Worm (Caenorhabditis elegans) whole organism, L2 larva: ENCODE data around the gene F25E5.8.
A peak's percentile ranks its signal among the peaks of the same experiment; 100 is the strongest.

ENCODE experiments used
- C34F6.9 ChIP-seq: fragments of 150-350 bp; optimal IDR thresholded peaks from 2 replicates; lab custom pipeline; 2014; ENCODE audit warnings: missing biosample characterization, missing genetic modification characterization
- F13H6.1 ChIP-seq: sonication (generic microtip); optimal IDR thresholded peaks from 2 replicates; lab custom pipeline; 2016; ENCODE audit warnings: missing genetic modification characterization, missing compliant biosample characterization
- Y55F3AM.14 ChIP-seq: fragments of 200-800 bp; sonication (Bioruptor generic); optimal IDR thresholded peaks from 2 replicates; lab custom pipeline; 2018; ENCODE audit warnings: mild to moderate bottlenecking, missing genetic modification characterization, missing compliant biosample characterization
- aly-2 ChIP-seq: fragments of 150-350 bp; optimal IDR thresholded peaks from 2 replicates; lab custom pipeline; 2014; ENCODE audit warnings: missing biosample characterization, missing genetic modification characterization
- ama-1 ChIP-seq: fragments of 150-350 bp; optimal IDR thresholded peaks from 2 replicates; lab custom pipeline; 2018; ENCODE audit warnings: inconsistent platforms
- blmp-1 ChIP-seq: sonication (generic microtip); optimal IDR thresholded peaks from 2 replicates; lab custom pipeline; 2017; ENCODE audit warnings: missing genetic modification characterization, mild to moderate bottlenecking, missing compliant biosample characterization, antibody characterized with exemption, moderate library complexity; ENCODE audit not compliant: insufficient read depth
- ceh-16 ChIP-seq: fragments of 150-350 bp; optimal IDR thresholded peaks from 2 replicates; lab custom pipeline; 2014; ENCODE audit warnings: missing biosample characterization, missing genetic modification characterization
- crh-2 ChIP-seq: sonication (generic microtip); optimal IDR thresholded peaks from 2 replicates; lab custom pipeline; 2017; ENCODE audit warnings: missing biosample characterization, missing genetic modification characterization
- dmd-4 ChIP-seq: sonication (generic microtip); optimal IDR thresholded peaks from 2 replicates; lab custom pipeline; 2017; ENCODE audit warnings: missing biosample characterization, missing genetic modification characterization
- egl-27 ChIP-seq: sonication (generic microtip); optimal IDR thresholded peaks from 3 replicates; lab custom pipeline; 2017; ENCODE audit warnings: missing biosample characterization, missing genetic modification reagents, missing genetic modification characterization
- elt-1 ChIP-seq: fragments of 150-350 bp; optimal IDR thresholded peaks from 2 replicates; lab custom pipeline; 2014; ENCODE audit warnings: missing biosample characterization, missing genetic modification characterization
- elt-3 ChIP-seq: sonication (generic microtip); optimal IDR thresholded peaks from 2 replicates; lab custom pipeline; 2017; ENCODE audit warnings: missing biosample characterization, missing genetic modification characterization
- fos-1 ChIP-seq: fragments of 150-350 bp; optimal IDR thresholded peaks from 2 replicates; lab custom pipeline; 2014; ENCODE audit warnings: missing biosample characterization, missing genetic modification characterization
- gmeb-1 ChIP-seq: fragments of 150-350 bp; optimal IDR thresholded peaks from 2 replicates; lab custom pipeline; 2014; ENCODE audit warnings: missing biosample characterization, missing genetic modification characterization
- lin-11 ChIP-seq: fragments of 150-350 bp; sonication (generic microtip); optimal IDR thresholded peaks from 2 replicates; lab custom pipeline; 2014; ENCODE audit warnings: missing biosample characterization, missing genetic modification characterization, inconsistent platforms, mixed read lengths
- lin-13 ChIP-seq: fragments of 150-350 bp; optimal IDR thresholded peaks from 2 replicates; lab custom pipeline; 2014; ENCODE audit warnings: missing biosample characterization, missing genetic modification reagents, missing genetic modification characterization
- lin-39 ChIP-seq: fragments of 150-350 bp; optimal IDR thresholded peaks from 2 replicates; lab custom pipeline; 2014; ENCODE audit warnings: missing biosample characterization, missing genetic modification reagents, missing genetic modification characterization
- lsy-2 ChIP-seq, 2 experiments: fragments of 150-350 bp in 1 of 2; sonication (generic microtip) in 1 of 2; optimal IDR thresholded peaks; 2 replicates each; lab custom pipeline; 2014 to 2017; ENCODE audit warnings: missing biosample characterization in 2 of 2, missing genetic modification characterization in 2 of 2
- mab-5 ChIP-seq: fragments of 150-350 bp; optimal IDR thresholded peaks from 2 replicates; lab custom pipeline; 2014; ENCODE audit warnings: missing biosample characterization, missing genetic modification characterization
- mbf-1 ChIP-seq: sonication (generic microtip); optimal IDR thresholded peaks from 2 replicates; lab custom pipeline; 2017; ENCODE audit warnings: missing biosample characterization, missing genetic modification characterization
- mdl-1 ChIP-seq, 2 experiments: fragments of 150-350 bp in 1 of 2; sonication (generic microtip) in 1 of 2; optimal IDR thresholded peaks; 2 replicates each; lab custom pipeline; 2017; ENCODE audit warnings: missing biosample characterization in 2 of 2, missing genetic modification characterization in 2 of 2
- nhr-10 ChIP-seq: sonication (generic microtip); optimal IDR thresholded peaks from 2 replicates; lab custom pipeline; 2017; ENCODE audit warnings: missing biosample characterization, missing genetic modification characterization
- nhr-12 ChIP-seq: fragments of 150-350 bp; optimal IDR thresholded peaks from 2 replicates; lab custom pipeline; 2014; ENCODE audit warnings: missing biosample characterization, missing genetic modification characterization
- nhr-23 ChIP-seq: fragments of 150-350 bp; optimal IDR thresholded peaks from 2 replicates; lab custom pipeline; 2014; ENCODE audit warnings: missing biosample characterization, missing genetic modification reagents, missing genetic modification characterization
- nhr-237 ChIP-seq: fragments of 150-350 bp; optimal IDR thresholded peaks from 2 replicates; lab custom pipeline; 2014; ENCODE audit warnings: missing biosample characterization, missing genetic modification characterization
- nhr-25 ChIP-seq: fragments of 150-350 bp; sonication (generic microtip); optimal IDR thresholded peaks from 3 replicates; lab custom pipeline; 2014; ENCODE audit warnings: missing biosample characterization, missing genetic modification characterization
- nhr-6 ChIP-seq: fragments of 150-350 bp; optimal IDR thresholded peaks from 2 replicates; lab custom pipeline; 2014; ENCODE audit warnings: missing biosample characterization, missing genetic modification characterization
- peb-1 ChIP-seq: fragments of 150-350 bp; optimal IDR thresholded peaks from 2 replicates; lab custom pipeline; 2014; ENCODE audit warnings: missing biosample characterization, missing genetic modification characterization
- skn-1 ChIP-seq: sonication (generic microtip); optimal IDR thresholded peaks from 2 replicates; lab custom pipeline; 2017; ENCODE audit warnings: missing biosample characterization, missing genetic modification characterization
- sma-3 ChIP-seq: sonication (generic microtip); optimal IDR thresholded peaks from 2 replicates; lab custom pipeline; 2016; ENCODE audit warnings: missing genetic modification reagents, missing genetic modification characterization, missing compliant biosample characterization
- sma-9 ChIP-seq, 2 experiments: fragments of 150-350 bp in 1 of 2; sonication (generic microtip) in 1 of 2; optimal IDR thresholded peaks; 2 replicates each; lab custom pipeline; 2014 to 2016; ENCODE audit warnings: missing genetic modification characterization in 2 of 2, mild to moderate bottlenecking in 1 of 2, missing biosample characterization in 1 of 2, missing compliant biosample characterization in 1 of 2, missing genetic modification reagents in 1 of 2, moderate library complexity in 1 of 2
- snpc-4 ChIP-seq: fragments of 150-350 bp; optimal IDR thresholded peaks from 2 replicates; lab custom pipeline; 2014; ENCODE audit warnings: missing biosample characterization, missing genetic modification characterization
- unc-39 ChIP-seq: fragments of 150-350 bp; optimal IDR thresholded peaks from 2 replicates; lab custom pipeline; 2014; ENCODE audit warnings: missing biosample characterization, missing genetic modification characterization
- unc-55 ChIP-seq: fragments of 150-350 bp; sonication (generic microtip); optimal IDR thresholded peaks from 3 replicates; lab custom pipeline; 2014; ENCODE audit warnings: missing biosample characterization, missing genetic modification reagents, missing genetic modification characterization
- zag-1 ChIP-seq: fragments of 150-350 bp; optimal IDR thresholded peaks from 2 replicates; lab custom pipeline; 2014; ENCODE audit warnings: missing biosample characterization, missing genetic modification characterization
- ztf-1 ChIP-seq: fragments of 200-800 bp; sonication (Bioruptor generic); conservative IDR thresholded peaks from 2 replicates; pipeline ENCODE4 v1.3.6; 2022; ENCODE audit warnings: missing genetic modification characterization, missing compliant biosample characterization
- ztf-11 ChIP-seq: sonication (generic microtip); optimal IDR thresholded peaks from 2 replicates; lab custom pipeline; 2017; ENCODE audit warnings: missing biosample characterization, missing genetic modification characterization

Gene F25E5.8

DNA sequence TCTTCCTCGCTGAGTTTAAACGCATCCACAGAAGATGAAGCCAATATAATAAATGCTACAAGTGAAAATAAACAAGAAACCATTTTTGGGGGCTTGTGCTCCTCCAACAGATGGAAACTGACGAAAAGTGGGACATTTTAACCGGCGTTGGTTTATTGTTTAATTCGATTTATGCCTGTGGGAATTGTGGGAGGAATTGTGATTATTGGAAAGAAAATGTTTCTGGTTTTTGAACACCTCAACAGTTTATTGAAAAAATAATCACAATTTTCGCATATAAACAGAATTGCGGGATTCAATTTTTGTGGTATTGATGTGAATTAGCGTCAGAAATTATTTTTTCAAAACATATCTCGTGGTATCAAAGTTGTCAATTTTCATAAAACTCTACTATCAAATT lies 18.5 kb downstream of the F25E5.8 start, which contains the start of gene try-8:
try-8 (minus strand) TSS at position 101 of the 400 bp plus-strand sequence.
- TF ChIP-seq snpc-4 (tag; lab: Kevin White, UChicago), result no peak
- TF ChIP-seq elt-3, result no peak
- no peak for TF ChIP-seq dmd-4 (tag; lab: Kevin White, UChicago)
- no peak for TF ChIP-seq lin-39 (tag; lab: Kevin White, UChicago)
- TF ChIP-seq nhr-10 (tag; lab: Kevin White, UChicago), result no peak
- TF ChIP-seq zag-1 (tag; lab: Kevin White, UChicago), result no peak
- no peak for TF ChIP-seq nhr-12
- no peak for TF ChIP-seq lsy-2 (tag; optimal IDR thresholded peaks at IDR 0.05; lab: Kevin White, UChicago)
- TF ChIP-seq blmp-1 (tag; lab: Kevin White, UChicago), result no peak
- TF ChIP-seq lin-11, result no peak
- TF ChIP-seq crh-2 (tag; lab: Kevin White, UChicago), result no peak
- TF ChIP-seq ama-1 (lab: Kevin White, UChicago), result no peak
- no peak for TF ChIP-seq ztf-11 (tag; lab: Kevin White, UChicago)
- no peak for TF ChIP-seq peb-1 (tag; lab: Kevin White, UChicago)
- TF ChIP-seq Y55F3AM.14 (GFP tag; lab: Kevin White, UChicago), result no peak

DNA sequence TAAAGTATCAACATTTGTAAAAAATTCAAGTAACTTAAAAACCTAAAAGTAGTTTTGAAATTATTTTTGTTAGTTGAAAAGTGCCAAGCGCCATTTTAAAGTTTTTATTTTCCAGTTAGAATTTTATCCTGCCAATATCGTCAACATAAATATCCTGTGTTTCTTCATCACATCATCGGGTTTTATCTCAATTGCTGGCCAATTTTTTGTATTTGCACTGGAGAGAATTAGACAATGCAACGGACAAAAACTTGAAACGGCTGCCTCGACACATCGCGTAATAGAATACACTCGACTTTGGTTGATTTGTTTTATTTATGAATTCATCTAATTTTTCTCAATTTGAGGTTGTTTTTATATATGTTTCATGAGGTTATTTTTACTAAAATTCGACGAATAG lies 19.3 kb downstream of the F25E5.8 start, which contains the start of gene F25E5.2:
F25E5.2 (plus strand) TSS at position 301 of the 400 bp plus-strand sequence.
- no peak for TF ChIP-seq aly-2

DNA sequence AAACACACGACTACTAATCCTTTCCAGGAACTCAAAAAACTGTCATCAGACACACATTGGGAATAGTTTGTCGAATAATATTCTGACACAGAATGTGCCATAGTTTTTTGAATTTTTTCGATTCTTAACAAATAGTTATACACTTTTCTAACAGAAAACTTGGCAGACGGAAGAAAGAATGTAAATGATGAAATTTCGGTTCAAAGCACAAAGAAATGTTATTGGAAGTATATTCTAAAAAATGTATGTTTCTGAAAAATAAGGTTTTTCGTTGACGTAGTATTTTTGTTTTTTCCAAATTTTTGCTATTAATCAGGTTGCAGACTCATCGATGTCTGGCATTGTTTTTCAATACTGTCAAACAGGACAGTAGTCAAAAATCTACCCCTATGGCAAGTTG lies 25.2 kb downstream of the F25E5.8 start, which contains the start of gene srh-92:
srh-92 (minus strand) TSS at position 101 of the 400 bp plus-strand sequence.
- TF ChIP-seq elt-3, result no peak
- no peak for TF ChIP-seq lin-39 (tag; lab: Kevin White, UChicago)
- no peak for TF ChIP-seq elt-1
- TF ChIP-seq fos-1 (tag; lab: Kevin White, UChicago), result no peak
- no peak for TF ChIP-seq F13H6.1 (tag; lab: Kevin White, UChicago)
- TF ChIP-seq nhr-237 (tag; lab: Kevin White, UChicago), result no peak
- no peak for TF ChIP-seq ceh-16
- TF ChIP-seq gmeb-1, result no peak
- no peak for TF ChIP-seq unc-55 (GFP tag; lab: Kevin White, UChicago)
- TF ChIP-seq lsy-2 (tag; optimal IDR thresholded peaks at IDR 0.05; lab: Kevin White, UChicago), result no peak

DNA sequence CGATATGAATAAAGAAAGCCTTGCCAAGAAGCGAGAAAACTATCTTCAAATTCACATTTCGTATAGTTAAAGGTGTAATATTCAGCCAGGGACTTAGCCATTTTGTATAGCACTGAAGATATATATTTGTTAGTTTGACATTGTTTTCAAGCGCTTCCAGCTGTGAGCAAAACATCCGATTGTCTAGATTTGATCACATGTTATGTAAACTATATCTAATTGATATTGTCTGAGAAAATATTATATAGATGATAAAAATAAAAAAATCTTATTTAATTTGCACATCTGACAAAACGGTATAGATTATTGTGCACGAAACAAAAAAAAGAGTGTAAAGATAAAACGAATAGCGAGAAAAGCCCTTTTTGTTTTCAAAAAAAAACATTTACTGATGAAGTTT lies 29.0 kb downstream of the F25E5.8 start, which contains the start of gene srh-89:
srh-89 (minus strand) TSS at position 101 of the 400 bp plus-strand sequence.
- TF ChIP-seq egl-27 (tag; lab: Kevin White, UChicago) (no peak), ztf-1 (no peak), ceh-16 (no peak), snpc-4 (tag; lab: Kevin White, UChicago) (no peak), nhr-12 (no peak), C34F6.9 (no peak), lsy-2 (tag; optimal IDR thresholded peaks at IDR 0.05; lab: Kevin White, UChicago) (no peak)

DNA sequence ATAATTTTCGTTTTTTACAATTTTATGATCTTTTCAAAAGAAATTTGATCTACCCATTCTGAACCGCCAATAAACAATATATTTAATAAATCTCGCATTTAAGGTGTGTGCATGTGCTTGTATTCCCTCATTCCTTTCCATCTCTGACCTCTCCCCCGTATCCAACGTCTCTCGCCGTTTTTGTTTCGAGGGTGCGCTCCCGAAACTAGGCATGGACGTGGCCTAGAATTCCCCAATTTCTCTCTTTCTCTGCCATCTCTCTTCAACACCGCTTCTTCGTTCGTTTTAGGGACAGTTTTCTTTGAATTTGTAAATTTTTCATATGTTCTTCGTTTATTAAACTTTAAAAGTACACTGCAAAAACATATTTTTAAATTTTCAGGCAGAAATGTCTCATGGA lies 29.8 kb downstream of the F25E5.8 start, which contains the start of gene F25E5.1:
F25E5.1 (plus strand) TSS at position 376 of the 400 bp plus-strand sequence.
- TF ChIP-seq unc-39 (tag; lab: Kevin White, UChicago) (no peak), nhr-12 (no peak), nhr-25 (tag; lab: Kevin White, UChicago) (no peak), mab-5 (tag; lab: Kevin White, UChicago) (peak; percentile 56), lin-13 (GFP tag; lab: Kevin White, UChicago) (peak; percentile 53), skn-1 (no peak), lsy-2 (tag; optimal IDR thresholded peaks at IDR 0.05; lab: Kevin White, UChicago) (peak in 1 of 2 experiments; percentile 2), egl-27 (tag; lab: Kevin White, UChicago) (no peak), lin-11 (peak; percentile 36), crh-2 (tag; lab: Kevin White, UChicago) (peak; percentile 75), snpc-4 (tag; lab: Kevin White, UChicago) (no peak), gmeb-1 (peak; percentile 56), nhr-6 (tag; lab: Kevin White, UChicago) (no peak), sma-9 (GFP tag; optimal IDR thresholded peaks at IDR 0.05; lab: Kevin White, UChicago) (no peak), sma-9 (tag; optimal IDR thresholded peaks at IDR 0.05; lab: Kevin White, UChicago) (no peak), nhr-23 (tag; lab: Kevin White, UChicago) (no peak), ceh-16 (no peak), dmd-4 (tag; lab: Kevin White, UChicago) (no peak), aly-2 (no peak), F13H6.1 (tag; lab: Kevin White, UChicago) (peak; percentile 78), elt-1 (no peak), mdl-1 (tag; optimal IDR thresholded peaks at IDR 0.05; lab: Kevin White, UChicago) (peak in 1 of 2 experiments; percentile 57), zag-1 (tag; lab: Kevin White, UChicago) (peak; percentile 13), fos-1 (tag; lab: Kevin White, UChicago) (peak; percentile 55), sma-3 (GFP tag; lab: Kevin White, UChicago) (no peak), C34F6.9 (peak; percentile 87), mbf-1 (tag; lab: Kevin White, UChicago) (no peak)
